Worm (Caenorhabditis elegans) whole organism, L4 larva: Measurements from ENCODE around the gene AH10.2.

Experiments used
- D1046.2 ChIP-seq: fragments of 200-800 bp; sonication (Bioruptor generic); IDR thresholded peaks from 2 replicates; pipeline ENCODE4 v1.3.6; 2022; ENCODE audit warnings: missing genetic modification characterization, missing compliant biosample characterization
- F26F4.8 ChIP-seq: fragments of 200-800 bp; sonication (Bioruptor generic); conservative IDR thresholded peaks from 2 replicates; pipeline ENCODE4 v1.3.6; 2022; ENCODE audit warnings: missing genetic modification characterization, missing compliant biosample characterization
- R02D3.7 ChIP-seq: fragments of 150-350 bp; sonication (generic microtip); optimal IDR thresholded peaks from 3 replicates; lab custom pipeline; 2014; ENCODE audit warnings: missing biosample characterization, missing genetic modification characterization
- T26A8.4 ChIP-seq: fragments of 200-800 bp; sonication (Bioruptor generic); IDR thresholded peaks from 2 replicates; pipeline ENCODE4 v1.3.6; 2022; ENCODE audit warnings: missing genetic modification characterization, missing compliant biosample characterization
- Y75B8A.6 ChIP-seq: fragments of 200-800 bp; sonication (Bioruptor generic); IDR thresholded peaks from 2 replicates; pipeline ENCODE4 v1.3.6; 2022; ENCODE audit warnings: missing genetic modification reagents, missing genetic modification characterization, missing compliant biosample characterization
- ZK546.5 ChIP-seq, 2 experiments: sonication (generic microtip); optimal IDR thresholded peaks; 2 replicates each; lab custom pipeline; 2017; ENCODE audit warnings: missing biosample characterization in 2 of 2, missing genetic modification characterization in 2 of 2
- aha-1 ChIP-seq: fragments of 150-350 bp; peaks from one replicate; lab custom pipeline; 2014; ENCODE audit warnings: missing biosample characterization, missing genetic modification characterization
- ceh-28 ChIP-seq: fragments of 150-350 bp; optimal IDR thresholded peaks from 2 replicates; lab custom pipeline; 2014; ENCODE audit warnings: missing biosample characterization, missing genetic modification reagents, missing genetic modification characterization
- ceh-44 ChIP-seq: fragments of 200-800 bp; sonication (Bioruptor generic); IDR thresholded peaks from 2 replicates; pipeline ENCODE4 v1.3.6; 2022; ENCODE audit warnings: missing genetic modification reagents, missing genetic modification characterization, missing compliant biosample characterization
- cey-2 ChIP-seq: sonication (generic microtip); optimal IDR thresholded peaks from 3 replicates; lab custom pipeline; 2017; ENCODE audit warnings: missing genetic modification characterization, mild to moderate bottlenecking, missing compliant biosample characterization, antibody characterized with exemption, borderline replicate concordance; ENCODE audit not compliant: insufficient read depth
- daf-12 ChIP-seq: fragments of 150-350 bp; optimal IDR thresholded peaks from 2 replicates; lab custom pipeline; 2014; ENCODE audit warnings: missing biosample characterization, missing genetic modification reagents, missing genetic modification characterization
- daf-16 ChIP-seq, 3 experiments: sonication (generic microtip); optimal IDR thresholded peaks; 2 replicates each; lab custom pipeline; 2016 to 2017; ENCODE audit warnings: missing genetic modification characterization in 3 of 3, missing genetic modification reagents in 3 of 3, mild to moderate bottlenecking in 2 of 3, missing compliant biosample characterization in 2 of 3, missing biosample characterization in 1 of 3, moderate library complexity in 1 of 3
- dmd-6 ChIP-seq: fragments of 200-800 bp; sonication (Bioruptor generic); IDR thresholded peaks from 2 replicates; pipeline ENCODE4 v1.3.6; 2022; ENCODE audit warnings: missing genetic modification reagents, missing genetic modification characterization, missing compliant biosample characterization
- dmd-8 ChIP-seq: fragments of 200-800 bp; sonication (Bioruptor generic); IDR thresholded peaks from 2 replicates; pipeline ENCODE4 v1.3.6; 2022; ENCODE audit warnings: missing genetic modification characterization, missing compliant biosample characterization
- dpl-1 ChIP-seq: fragments of 150-350 bp; optimal IDR thresholded peaks from 2 replicates; lab custom pipeline; 2014; ENCODE audit warnings: missing biosample characterization, missing genetic modification reagents, missing genetic modification characterization
- duxl-1 ChIP-seq: sonication (generic microtip); optimal IDR thresholded peaks from 2 replicates; lab custom pipeline; 2016; ENCODE audit warnings: mild to moderate bottlenecking, missing genetic modification characterization, moderate library complexity, missing compliant biosample characterization; ENCODE audit not compliant: poor library complexity
- hif-1 ChIP-seq, 2 experiments: sonication (generic microtip); optimal IDR thresholded peaks; 2 replicates each; lab custom pipeline; 2016 to 2017; ENCODE audit warnings: missing compliant biosample characterization in 2 of 2, missing genetic modification characterization in 2 of 2, missing genetic modification reagents in 2 of 2, missing genotype in 2 of 2, mild to moderate bottlenecking in 1 of 2
- hlh-11 ChIP-seq: fragments of 200-800 bp; sonication (Bioruptor generic); optimal IDR thresholded peaks from 2 replicates; lab custom pipeline; 2018; ENCODE audit warnings: mild to moderate bottlenecking, missing genetic modification characterization, missing compliant biosample characterization
- hlh-30 ChIP-seq: sonication (generic microtip); optimal IDR thresholded peaks from 2 replicates; lab custom pipeline; 2017; ENCODE audit warnings: antibody characterized with exemption, mild to moderate bottlenecking, missing genetic modification characterization, missing compliant biosample characterization; ENCODE audit not compliant: insufficient read depth
- hmg-1.1 ChIP-seq: fragments of 200-800 bp; sonication (Bioruptor generic); IDR thresholded peaks from 2 replicates; pipeline ENCODE4 v1.3.6; 2022; ENCODE audit warnings: missing genetic modification reagents, missing genetic modification characterization, missing compliant biosample characterization
- lin-15B ChIP-seq: fragments of 150-350 bp; sonication (generic microtip); optimal IDR thresholded peaks from 3 replicates; lab custom pipeline; 2014; ENCODE audit warnings: missing biosample characterization, missing genetic modification characterization
- lin-29 ChIP-seq: fragments of 200-800 bp; sonication (Bioruptor generic); IDR thresholded peaks from 2 replicates; pipeline ENCODE4 v1.3.6; 2022; ENCODE audit warnings: missing genetic modification reagents, missing genetic modification characterization, missing compliant biosample characterization
- mes-2 ChIP-seq: sonication (generic microtip); optimal IDR thresholded peaks from 2 replicates; lab custom pipeline; 2016; ENCODE audit warnings: missing genotype, mild to moderate bottlenecking, missing genetic modification characterization, missing compliant biosample characterization; ENCODE audit not compliant: poor library complexity, severe bottlenecking
- mxl-2 ChIP-seq: fragments of 200-800 bp; sonication (Bioruptor generic); conservative IDR thresholded peaks from 2 replicates; pipeline ENCODE4 v1.3.6; 2022; ENCODE audit warnings: missing genetic modification reagents, missing genetic modification characterization, missing compliant biosample characterization
- nhr-10 ChIP-seq: fragments of 150-350 bp; optimal IDR thresholded peaks from 2 replicates; lab custom pipeline; 2014; ENCODE audit warnings: missing biosample characterization, missing genetic modification characterization
- nhr-102 ChIP-seq: sonication (generic microtip); optimal IDR thresholded peaks from 2 replicates; lab custom pipeline; 2016; ENCODE audit warnings: mild to moderate bottlenecking, missing genetic modification characterization, moderate library complexity, missing compliant biosample characterization
- nhr-111 ChIP-seq: fragments of 200-800 bp; sonication (Bioruptor generic); optimal IDR thresholded peaks from 2 replicates; lab custom pipeline; 2018; ENCODE audit warnings: mild to moderate bottlenecking, missing genetic modification characterization, missing compliant biosample characterization
- nhr-237 ChIP-seq: sonication (generic microtip); optimal IDR thresholded peaks from 2 replicates; lab custom pipeline; 2017; ENCODE audit warnings: missing biosample characterization, missing genetic modification characterization
- nhr-28 ChIP-seq: fragments of 150-350 bp; optimal IDR thresholded peaks from 2 replicates; lab custom pipeline; 2014; ENCODE audit warnings: missing biosample characterization, missing genetic modification characterization
- nhr-42 ChIP-seq: fragments of 200-800 bp; sonication (Bioruptor generic); IDR thresholded peaks from 2 replicates; pipeline ENCODE4 v1.3.6; 2022; ENCODE audit warnings: missing genetic modification characterization, missing compliant biosample characterization
- nhr-6 ChIP-seq: fragments of 150-350 bp; optimal IDR thresholded peaks from 2 replicates; lab custom pipeline; 2014; ENCODE audit warnings: missing biosample characterization, missing genetic modification characterization
- nhr-77 ChIP-seq: fragments of 150-350 bp; optimal IDR thresholded peaks from 2 replicates; lab custom pipeline; 2014; ENCODE audit warnings: missing biosample characterization, missing genetic modification characterization
- php-3 ChIP-seq: fragments of 200-800 bp; sonication (Bioruptor generic); IDR thresholded peaks from 2 replicates; pipeline ENCODE4 v1.3.6; 2022; ENCODE audit warnings: missing genetic modification reagents, missing genetic modification characterization, missing compliant biosample characterization
- rbr-2 ChIP-seq: sonication (generic microtip); optimal IDR thresholded peaks from 2 replicates; lab custom pipeline; 2016; ENCODE audit warnings: missing genotype, missing genetic modification characterization, missing compliant biosample characterization
- tag-97 ChIP-seq: fragments of 200-800 bp; sonication (Bioruptor generic); IDR thresholded peaks from 2 replicates; pipeline ENCODE4 v1.3.6; 2022; ENCODE audit warnings: missing genetic modification characterization, missing compliant biosample characterization
- unc-130 ChIP-seq: sonication (generic microtip); optimal IDR thresholded peaks from 2 replicates; lab custom pipeline; 2016; ENCODE audit warnings: missing genetic modification reagents, missing genetic modification characterization, missing compliant biosample characterization
- unc-62 ChIP-seq, 3 experiments: fragments of 150-350 bp in 1 of 3; sonication (generic microtip); optimal IDR thresholded peaks in 2 of 3; peaks in 1 of 3; 1 replicate in 1 of 3; 2 replicates in 2 of 3; lab custom pipeline; 2014 to 2017; ENCODE audit warnings: missing biosample characterization in 3 of 3, missing genetic modification characterization in 3 of 3, missing genetic modification reagents in 3 of 3, missing genotype in 1 of 3
- zag-1 ChIP-seq: fragments of 150-350 bp; optimal IDR thresholded peaks from 2 replicates; lab custom pipeline; 2014; ENCODE audit warnings: missing biosample characterization, missing genetic modification characterization
- zfp-3 ChIP-seq: fragments of 200-800 bp; sonication (Bioruptor generic); conservative IDR thresholded peaks from 2 replicates; pipeline ENCODE4 v1.3.6; 2022; ENCODE audit warnings: missing genetic modification reagents, missing genetic modification characterization, missing compliant biosample characterization
- zip-11 ChIP-seq: fragments of 200-800 bp; sonication (Bioruptor generic); IDR thresholded peaks from 2 replicates; pipeline ENCODE4 v1.3.6; 2022; ENCODE audit warnings: missing genetic modification characterization, missing compliant biosample characterization

Gene AH10.2

ce11 chrV:14127834-14128233 is 28.7 kb upstream of the AH10.2 start (continued):
- TF ChIP-seq nhr-102 (tag; lab: Kevin White, UChicago) (no peak), F26F4.8 (GFP tag; lab: Robert Waterston, UW) (no peak), nhr-6 (tag; lab: Kevin White, UChicago) (peak; percentile 53), nhr-111 (GFP tag; lab: Kevin White, UChicago) (no peak)

ce11 chrV:14128858-14129257 is 27.7 kb upstream of the AH10.2 start:
- TF ChIP-seq unc-130 (GFP tag; lab: Kevin White, UChicago) (no peak), aha-1 (tag; lab: Kevin White, UChicago) (peak; percentile 97), unc-62 (GFP tag; optimal IDR thresholded peaks at IDR 0.05 in 1 of 2; lab: Kevin White, UChicago) (peak in 1 of 2 experiments; percentile 45), unc-62 (tag; optimal IDR thresholded peaks at IDR 0.05; lab: Kevin White, UChicago) (no peak)

- TF ChIP-seq unc-62 (GFP tag; optimal IDR thresholded peaks at IDR 0.05 in 1 of 2; lab: Kevin White, UChicago) (peak in 1 of 2 experiments; percentile 57), unc-62 (tag; optimal IDR thresholded peaks at IDR 0.05; lab: Kevin White, UChicago) (no peak), hif-1 (tag; optimal IDR thresholded peaks at IDR 0.05; lab: Kevin White, UChicago) (no peak)
Observed at ce11 chrV:14130226-14130625, 26.3 kb upstream of the AH10.2 start.

- TF ChIP-seq dmd-6 (GFP tag; lab: Robert Waterston, UW), result peak; percentile 43
- peak; percentile 29 for TF ChIP-seq nhr-28
- no peak for TF ChIP-seq dmd-8 (GFP tag; lab: Robert Waterston, UW)
- TF ChIP-seq dpl-1, result peak; percentile 14
- TF ChIP-seq T26A8.4 (GFP tag; lab: Robert Waterston, UW), result no peak
- no peak for TF ChIP-seq daf-16 (GFP tag; optimal IDR thresholded peaks at IDR 0.05; lab: Kevin White, UChicago)
- TF ChIP-seq daf-16 (tag; optimal IDR thresholded peaks at IDR 0.05; lab: Kevin White, UChicago), result peak; percentile 60
- TF ChIP-seq mes-2 (tag; lab: Kevin White, UChicago), result peak; percentile 53
- peak; percentile 2 for TF ChIP-seq ceh-28 (tag; lab: Kevin White, UChicago)
- peak; percentile 5 for TF ChIP-seq hlh-11 (tag; lab: Kevin White, UChicago)
Observed at ce11 chrV:14133002-14133763, 23.4 kb upstream of the AH10.2 start.

- TF ChIP-seq cey-2 (tag; lab: Kevin White, UChicago), result no peak
- TF ChIP-seq nhr-77 (tag; lab: Kevin White, UChicago), result peak; percentile 48
- TF ChIP-seq nhr-10 (tag; lab: Kevin White, UChicago), result no peak
- TF ChIP-seq lin-29, result no peak
- no peak for TF ChIP-seq Y75B8A.6 (GFP tag; lab: Robert Waterston, UW)
- TF ChIP-seq nhr-42 (GFP tag; lab: Robert Waterston, UW), result no peak
- no peak for TF ChIP-seq D1046.2 (GFP tag; lab: Robert Waterston, UW)
- no peak for TF ChIP-seq dpl-1
- TF ChIP-seq ceh-44 (GFP tag; lab: Robert Waterston, UW), result no peak
- TF ChIP-seq nhr-28, result peak; percentile 57
- TF ChIP-seq rbr-2 (tag; lab: Kevin White, UChicago), result no peak
- TF ChIP-seq hlh-30 (tag; lab: Kevin White, UChicago), result no peak
- TF ChIP-seq hmg-1.1, result no peak
- no peak for TF ChIP-seq ZK546.5 (tag; optimal IDR thresholded peaks at IDR 0.05; lab: Kevin White, UChicago)
- TF ChIP-seq R02D3.7, result no peak
- no peak for TF ChIP-seq tag-97 (GFP tag; lab: Robert Waterston, UW)
- TF ChIP-seq zfp-3 (GFP tag; lab: Robert Waterston, UW), result no peak
- no peak for TF ChIP-seq php-3
- no peak for TF ChIP-seq daf-12 (tag; lab: Kevin White, UChicago)
- TF ChIP-seq nhr-237 (tag; lab: Kevin White, UChicago), result no peak
- no peak for TF ChIP-seq mxl-2 (GFP tag; lab: Robert Waterston, UW)
- TF ChIP-seq lin-15B, result no peak
- TF ChIP-seq zip-11 (GFP tag; lab: Robert Waterston, UW), result no peak
- TF ChIP-seq duxl-1 (tag; lab: Kevin White, UChicago), result no peak
- TF ChIP-seq ceh-28 (tag; lab: Kevin White, UChicago), result no peak
- no peak for TF ChIP-seq zag-1 (tag; lab: Kevin White, UChicago)
Observed at ce11 chrV:14134757-14135441, 21.7 kb upstream of the AH10.2 start.
